2 fruit fly cellular contexts compared by ENCODE assay signal in the genomic region with DNA sequence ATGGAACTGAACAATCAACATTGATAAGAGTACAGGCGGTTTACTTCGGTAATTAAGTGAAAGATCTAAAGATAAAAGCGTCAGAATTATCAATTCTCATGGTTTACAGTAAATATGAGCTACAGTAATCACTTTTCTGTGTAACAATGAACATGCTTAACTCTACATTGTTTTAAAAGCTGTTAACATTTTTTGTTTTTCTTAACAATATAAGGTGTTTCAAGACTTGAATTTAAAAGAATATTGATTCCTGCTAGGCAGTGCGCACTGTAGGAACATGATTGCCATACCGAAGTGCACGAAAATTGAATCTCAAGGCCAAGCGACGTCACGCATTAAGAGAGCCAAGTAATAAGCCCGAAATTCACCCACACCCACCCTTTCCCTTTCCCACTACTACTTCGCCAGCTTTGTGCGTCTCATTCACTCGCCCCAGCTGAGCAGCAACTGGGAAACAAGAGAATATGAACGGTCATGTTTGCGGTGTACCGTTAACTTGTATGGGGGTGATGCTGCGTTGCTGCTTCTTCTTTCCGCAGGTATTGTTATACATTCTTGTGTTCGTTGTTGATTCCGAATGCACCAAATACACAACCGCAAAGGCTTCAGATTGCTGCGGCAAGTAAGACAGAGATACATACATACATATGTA.
A peak's percentile ranks its signal among the peaks of the same experiment; 100 is the strongest.
TF ChIP-seq lines count a peak whose summit lies in the region.

No protein-coding gene starts in this region.

TF ChIP-seq in whole organism, embryonic, 481 proteins besides CTCF, POLR2A, EP300 and RAD21 (continued from another document and continues in another):
- no peak for TF ChIP-seq CG17802 (tag; optimal IDR thresholded peaks at IDR 0.05; lab: Kevin White, UChicago)
- peak; percentile 67; the same call in 2 of the 3 replicates for TF ChIP-seq zfh1 (GFP tag; IDR thresholded peaks at IDR 0.05; lab: Robert Waterston, UW)
- TF ChIP-seq NC2β (GFP tag; optimal IDR thresholded peaks at IDR 0.05; lab: Kevin White, UChicago) = no peak
- peak; percentile 18 for TF ChIP-seq Ets97D (GFP tag; optimal IDR thresholded peaks at IDR 0.05; lab: Kevin White, UChicago)
- peak; percentile 44 for TF ChIP-seq slp2 (GFP tag; optimal IDR thresholded peaks at IDR 0.05; lab: Kevin White, UChicago)
- no peak for TF ChIP-seq CG13287 (GFP tag; IDR thresholded peaks at IDR 0.05; lab: Robert Waterston, UW; ENCODE audit: partially characterized antibody)
- TF ChIP-seq CG13624 (GFP tag; optimal IDR thresholded peaks at IDR 0.05; lab: Kevin White, UChicago) = peak; percentile 57
- TF ChIP-seq Sin3A (optimal IDR thresholded peaks at IDR 0.05; lab: Kevin White, UChicago) = no peak
- peak; percentile 61 for TF ChIP-seq BtbVII (GFP tag; optimal IDR thresholded peaks at IDR 0.05; lab: Kevin White, UChicago)
- peak; percentile 52 for TF ChIP-seq CG11696 (GFP tag; IDR thresholded peaks at IDR 0.05; lab: Robert Waterston, UW)
- peak; percentile 77 for TF ChIP-seq gem (tag; optimal IDR thresholded peaks at IDR 0.05; lab: Kevin White, UChicago)
- peak; percentile 74 for TF ChIP-seq CG7839 (tag; optimal IDR thresholded peaks at IDR 0.05; lab: Kevin White, UChicago)
- peak; percentile 53; the same call in 1 of the 2 replicates for TF ChIP-seq CG14014 (GFP tag; IDR thresholded peaks at IDR 0.05; lab: Robert Waterston, UW)
- TF ChIP-seq cad (GFP tag; optimal IDR thresholded peaks at IDR 0.05; lab: Kevin White, UChicago) = no peak
- no peak for TF ChIP-seq nerfin-2 (GFP tag; IDR thresholded peaks at IDR 0.05; lab: Robert Waterston, UW; ENCODE audit: partially characterized antibody)
- TF ChIP-seq CG5245 (GFP tag; optimal IDR thresholded peaks at IDR 0.05; lab: Kevin White, UChicago) = peak; percentile 35
- peak; percentile 65 for TF ChIP-seq gsb (GFP tag; IDR thresholded peaks at IDR 0.05; lab: Robert Waterston, UW)
- TF ChIP-seq hbn (GFP tag; IDR thresholded peaks at IDR 0.05; lab: Robert Waterston, UW; ENCODE audit: partially characterized antibody) = no peak
- TF ChIP-seq CG13424 (tag; optimal IDR thresholded peaks at IDR 0.05; lab: Kevin White, UChicago) = peak; percentile 68
- no peak for TF ChIP-seq CG18476 (GFP tag; optimal IDR thresholded peaks at IDR 0.05; lab: Kevin White, UChicago)
- peak; percentile 29 for TF ChIP-seq CG12942 (GFP tag; optimal IDR thresholded peaks at IDR 0.05; lab: Kevin White, UChicago)
- TF ChIP-seq Hr51 (GFP tag; optimal IDR thresholded peaks at IDR 0.05; lab: Kevin White, UChicago) = peak in 1 of 2 experiments; percentile 72
- peak; percentile 65; the same call in 2 of the 3 replicates for TF ChIP-seq B-H1 (GFP tag; IDR thresholded peaks at IDR 0.05; lab: Robert Waterston, UW)
- TF ChIP-seq dan (GFP tag; IDR thresholded peaks at IDR 0.05; lab: Robert Waterston, UW) = no peak
- TF ChIP-seq ind (GFP tag; optimal IDR thresholded peaks at IDR 0.05; lab: Kevin White, UChicago) = peak; percentile 67
- TF ChIP-seq CHES-1-like (GFP tag; optimal IDR thresholded peaks at IDR 0.05; lab: Kevin White, UChicago) = peak; percentile 71
- TF ChIP-seq pho (GFP tag; optimal IDR thresholded peaks at IDR 0.05; lab: Kevin White, UChicago) = peak; percentile 27
- peak; percentile 85 for TF ChIP-seq slbo (GFP tag; IDR thresholded peaks at IDR 0.05; lab: Robert Waterston, UW)
- TF ChIP-seq lab (GFP tag; optimal IDR thresholded peaks at IDR 0.05; lab: Kevin White, UChicago) = peak; percentile 82
- TF ChIP-seq ac (GFP tag; optimal IDR thresholded peaks at IDR 0.05; lab: Kevin White, UChicago) = no peak
- TF ChIP-seq CG10267 (tag; optimal IDR thresholded peaks at IDR 0.05; lab: Kevin White, UChicago) = peak; percentile 44
- peak; percentile 49; the same call in 1 of the 2 replicates for TF ChIP-seq CG32767 (GFP tag; IDR thresholded peaks at IDR 0.05; lab: Robert Waterston, UW)
- TF ChIP-seq grau (tag; optimal IDR thresholded peaks at IDR 0.05; lab: Kevin White, UChicago) = peak; percentile 96
- TF ChIP-seq CG33557 (GFP tag; optimal IDR thresholded peaks at IDR 0.05; lab: Kevin White, UChicago) = no peak
- peak; percentile 1 for TF ChIP-seq CG33213 (GFP tag; optimal IDR thresholded peaks at IDR 0.05; lab: Kevin White, UChicago)
- peak; percentile 57 for TF ChIP-seq CG7786 (GFP tag; optimal IDR thresholded peaks at IDR 0.05; lab: Kevin White, UChicago)
- TF ChIP-seq CG6654 (GFP tag; optimal IDR thresholded peaks at IDR 0.05; lab: Kevin White, UChicago) = peak; percentile 13
- no peak for TF ChIP-seq Fer2 (tag; optimal IDR thresholded peaks at IDR 0.05; lab: Kevin White, UChicago)
- no peak for TF ChIP-seq Dip2 (GFP tag; IDR thresholded peaks at IDR 0.05; lab: Robert Waterston, UW)
- peak; percentile 81 for TF ChIP-seq CG32532 (GFP tag; IDR thresholded peaks at IDR 0.05; lab: Robert Waterston, UW)
- peak; percentile 67 for TF ChIP-seq Atf6 (GFP tag; IDR thresholded peaks at IDR 0.05; lab: Robert Waterston, UW)
- peak; percentile 64 for TF ChIP-seq CG12659 (GFP tag; optimal IDR thresholded peaks at IDR 0.05; lab: Kevin White, UChicago)
- no peak for TF ChIP-seq fd64A (GFP tag; optimal IDR thresholded peaks at IDR 0.05; lab: Kevin White, UChicago)
- TF ChIP-seq lmd (GFP tag; IDR thresholded peaks at IDR 0.05; lab: Robert Waterston, UW) = peak; percentile 70
- TF ChIP-seq ash1 (GFP tag; optimal IDR thresholded peaks at IDR 0.05; lab: Kevin White, UChicago) = no peak
- peak; percentile 71 for TF ChIP-seq CG9932 (GFP tag; IDR thresholded peaks at IDR 0.05; lab: Robert Waterston, UW)
- TF ChIP-seq zen (tag; optimal IDR thresholded peaks at IDR 0.05; lab: Kevin White, UChicago) = peak; percentile 25
- TF ChIP-seq Hey (tag; optimal IDR thresholded peaks at IDR 0.05; lab: Kevin White, UChicago) = no peak
- TF ChIP-seq NfI (GFP tag; optimal IDR thresholded peaks at IDR 0.05; lab: Kevin White, UChicago) = peak; percentile 67
- TF ChIP-seq crc (GFP tag; optimal IDR thresholded peaks at IDR 0.05; lab: Kevin White, UChicago) = no peak
- peak; percentile 72 for TF ChIP-seq CG18599 (GFP tag; optimal IDR thresholded peaks at IDR 0.05; lab: Kevin White, UChicago)
- no peak for TF ChIP-seq fu2 (GFP tag; optimal IDR thresholded peaks at IDR 0.05; lab: Kevin White, UChicago)
- TF ChIP-seq nmo (GFP tag; optimal IDR thresholded peaks at IDR 0.05; lab: Kevin White, UChicago) = peak; percentile 63
- TF ChIP-seq Ada2b (GFP tag; IDR thresholded peaks at IDR 0.05; lab: Robert Waterston, UW) = peak; percentile 73
- TF ChIP-seq crol (GFP tag; IDR thresholded peaks at IDR 0.05; lab: Robert Waterston, UW) = peak; percentile 25; the same call in 1 of the 2 replicates
- TF ChIP-seq CG12236 (GFP tag; optimal IDR thresholded peaks at IDR 0.05; lab: Kevin White, UChicago) = no peak
- TF ChIP-seq Aef1 (GFP tag; IDR thresholded peaks at IDR 0.05; lab: Robert Waterston, UW) = peak; percentile 62
- TF ChIP-seq CG32772 (GFP tag; IDR thresholded peaks at IDR 0.05; lab: Robert Waterston, UW) = peak; percentile 58; the same call in 1 of the 2 replicates
- peak; percentile 9 for TF ChIP-seq CG12299 (tag; optimal IDR thresholded peaks at IDR 0.05; lab: Kevin White, UChicago)
- peak; percentile 64 for TF ChIP-seq CG17385 (GFP tag; optimal IDR thresholded peaks at IDR 0.05; lab: Kevin White, UChicago)
- TF ChIP-seq kah (GFP tag; optimal IDR thresholded peaks at IDR 0.05; lab: Kevin White, UChicago) = no peak

TF ChIP-seq in whole organism, prepupa, 60 proteins besides CTCF, POLR2A, EP300 and RAD21 (continued from another document):
- TF ChIP-seq eg (GFP tag; IDR thresholded peaks at IDR 0.05; lab: Robert Waterston, UW) = peak; percentile 68; the same call in 2 of the 3 replicates
- TF ChIP-seq salr (GFP tag; optimal IDR thresholded peaks at IDR 0.05; lab: Kevin White, UChicago) = peak in 1 of 2 experiments; percentile 2
- TF ChIP-seq achi (GFP tag; optimal IDR thresholded peaks at IDR 0.05; lab: Kevin White, UChicago) = peak; percentile 71
- peak; percentile 81 for TF ChIP-seq cyc (GFP tag; optimal IDR thresholded peaks at IDR 0.05; lab: Kevin White, UChicago)
- TF ChIP-seq Eip75B (GFP tag; optimal IDR thresholded peaks at IDR 0.05; lab: Kevin White, UChicago) = peak; percentile 65
- TF ChIP-seq CG4318 (GFP tag; optimal IDR thresholded peaks at IDR 0.05; lab: Kevin White, UChicago) = no peak
- TF ChIP-seq Eip78C (GFP tag; lab: Kevin White, UChicago) = peak; percentile 94
- peak; percentile 54 for TF ChIP-seq Blimp-1 (GFP tag; optimal IDR thresholded peaks at IDR 0.05; lab: Kevin White, UChicago)
- peak; percentile 80 for TF ChIP-seq lz (GFP tag; optimal IDR thresholded peaks at IDR 0.05; lab: Kevin White, UChicago)
- peak; percentile 77 for TF ChIP-seq Sox14 (GFP tag; optimal IDR thresholded peaks at IDR 0.05; lab: Kevin White, UChicago)
